Worm (Caenorhabditis elegans) whole organism, midembryonic: ENCODE data around the gene ctg-2.

Experiments
- T22C8.4 ChIP-seq: fragments of 200-800 bp; sonication (Bioruptor generic); IDR thresholded peaks from 2 replicates; pipeline ENCODE4 v1.3.6; 2022; ENCODE audit warnings: missing genetic modification characterization, missing compliant biosample characterization
- cog-1 ChIP-seq: sonication (generic microtip); optimal IDR thresholded peaks from 2 replicates; lab custom pipeline; 2016; ENCODE audit warnings: missing genetic modification characterization, missing compliant biosample characterization
- flt-1 ChIP-seq: fragments of 200-800 bp; sonication (Bioruptor generic); IDR thresholded peaks from 2 replicates; pipeline ENCODE4 v1.3.6; 2022; ENCODE audit warnings: missing genetic modification characterization, missing compliant biosample characterization
- klf-2 ChIP-seq: fragments of 200-800 bp; sonication (Bioruptor generic); conservative IDR thresholded peaks from 2 replicates; pipeline ENCODE4 v1.3.6; 2022; ENCODE audit warnings: missing genetic modification reagents, missing genetic modification characterization, missing compliant biosample characterization
- med-1 ChIP-seq: sonication (generic microtip); optimal IDR thresholded peaks from 2 replicates; lab custom pipeline; 2017; ENCODE audit warnings: missing genetic modification characterization, mild to moderate bottlenecking, missing compliant biosample characterization, antibody characterized with exemption, missing genetic modification reagents; ENCODE audit not compliant: insufficient read depth
- ref-1 ChIP-seq: fragments of 200-800 bp; sonication (Bioruptor generic); conservative IDR thresholded peaks from 2 replicates; pipeline ENCODE4 v1.3.6; 2022; ENCODE audit warnings: missing genetic modification reagents, missing genetic modification characterization, missing compliant biosample characterization
- tab-1 ChIP-seq: fragments of 200-800 bp; sonication (Bioruptor generic); IDR thresholded peaks from 2 replicates; pipeline ENCODE4 v1.3.6; 2022; ENCODE audit warnings: missing genetic modification characterization, missing compliant biosample characterization
- ztf-23 ChIP-seq: fragments of 200-800 bp; sonication (Bioruptor generic); IDR thresholded peaks from 2 replicates; pipeline ENCODE4 v1.3.6; 2022; ENCODE audit warnings: missing genetic modification reagents, missing genetic modification characterization, missing compliant biosample characterization
- ztf-29 ChIP-seq: fragments of 200-800 bp; sonication (Bioruptor generic); IDR thresholded peaks from 2 replicates; pipeline ENCODE4 v1.3.6; 2022; ENCODE audit warnings: missing genetic modification reagents, missing genetic modification characterization, missing compliant biosample characterization

ctg-2 gene

ce11 chrII:8559188-8559587, 44.3 kb downstream of the ctg-2 start:
- TF ChIP-seq cog-1 (tag; lab: Kevin White, UChicago) (no peak), ref-1 (GFP tag; lab: Robert Waterston, UW) (no peak), klf-2 (no peak), T22C8.4 (GFP tag; lab: Robert Waterston, UW) (no peak), tab-1 (no peak), ztf-23 (GFP tag; lab: Robert Waterston, UW) (no peak), ztf-29 (GFP tag; lab: Robert Waterston, UW) (no peak), flt-1 (GFP tag; lab: Robert Waterston, UW) (no peak), med-1 (GFP tag; lab: Kevin White, UChicago) (no peak)

- TF ChIP-seq klf-2 (0 out of 2 replicates have a peak, but pooled peaks have one; percentile 51), flt-1 (GFP tag; lab: Robert Waterston, UW) (peak; percentile 89), ztf-23 (GFP tag; lab: Robert Waterston, UW) (peak; percentile 92), T22C8.4 (GFP tag; lab: Robert Waterston, UW) (peak; percentile 52), ztf-29 (GFP tag; lab: Robert Waterston, UW) (peak; percentile 16; the same call in 1 of the 2 replicates), med-1 (GFP tag; lab: Kevin White, UChicago) (no peak), cog-1 (tag; lab: Kevin White, UChicago) (peak; percentile 97), tab-1 (peak; percentile 24; the same call in 1 of the 2 replicates), ref-1 (GFP tag; lab: Robert Waterston, UW) (peak; percentile 46)
Measured at ce11 chrII:8561227-8561626, 46.4 kb downstream of the ctg-2 start, which contains the start of gene iff-2. TSS of gene iff-2 (minus strand) at chrII:8561367.

DNA sequence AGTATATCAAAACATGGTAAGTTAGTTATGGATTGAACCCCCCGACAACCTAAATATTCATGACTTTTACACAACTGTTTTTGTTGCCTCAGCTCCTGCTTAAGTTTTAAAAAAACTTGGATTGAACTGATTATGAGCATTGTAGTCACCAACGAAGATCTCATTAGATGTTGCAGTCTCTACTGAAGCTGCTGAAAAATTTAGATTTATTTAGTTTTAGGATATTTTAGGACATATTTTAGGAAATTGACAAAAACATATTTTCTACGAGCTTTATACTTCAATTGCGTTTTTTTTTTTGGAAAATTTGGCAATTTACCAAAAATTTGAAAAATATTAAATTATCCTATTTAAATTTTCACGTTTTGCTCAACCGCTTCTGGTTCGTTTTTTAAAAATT, 47.1 kb downstream of the ctg-2 start, which contains the start of gene F54C9.14:
Gene F54C9.14, plus strand, starts transcription at position 301 of the 400 bp plus-strand sequence.
- TF ChIP-seq cog-1 (tag; lab: Kevin White, UChicago) = no peak

- TF ChIP-seq ztf-23 (GFP tag; lab: Robert Waterston, UW) (no peak), flt-1 (GFP tag; lab: Robert Waterston, UW) (no peak), ztf-29 (GFP tag; lab: Robert Waterston, UW) (no peak), T22C8.4 (GFP tag; lab: Robert Waterston, UW) (no peak), cog-1 (tag; lab: Kevin White, UChicago) (no peak), med-1 (GFP tag; lab: Kevin White, UChicago) (no peak), ref-1 (GFP tag; lab: Robert Waterston, UW) (no peak), tab-1 (no peak), klf-2 (no peak)
Measured at ce11 chrII:8566039-8566438, 51.2 kb downstream of the ctg-2 start, which contains the start of gene stc-1. TSS of gene stc-1 (minus strand) at chrII:8566139.
